Worm (Caenorhabditis elegans) whole organism, L2 larva: Measurements from ENCODE around the gene sma-2.

ENCODE experiments used
- elt-1 ChIP-seq: fragments of 150-350 bp; optimal IDR thresholded peaks from 2 replicates; lab custom pipeline; 2014; ENCODE audit warnings: missing biosample characterization, missing genetic modification characterization
- lin-11 ChIP-seq: fragments of 150-350 bp; sonication (generic microtip); optimal IDR thresholded peaks from 2 replicates; lab custom pipeline; 2014; ENCODE audit warnings: missing biosample characterization, missing genetic modification characterization, inconsistent platforms, mixed read lengths

DNA sequence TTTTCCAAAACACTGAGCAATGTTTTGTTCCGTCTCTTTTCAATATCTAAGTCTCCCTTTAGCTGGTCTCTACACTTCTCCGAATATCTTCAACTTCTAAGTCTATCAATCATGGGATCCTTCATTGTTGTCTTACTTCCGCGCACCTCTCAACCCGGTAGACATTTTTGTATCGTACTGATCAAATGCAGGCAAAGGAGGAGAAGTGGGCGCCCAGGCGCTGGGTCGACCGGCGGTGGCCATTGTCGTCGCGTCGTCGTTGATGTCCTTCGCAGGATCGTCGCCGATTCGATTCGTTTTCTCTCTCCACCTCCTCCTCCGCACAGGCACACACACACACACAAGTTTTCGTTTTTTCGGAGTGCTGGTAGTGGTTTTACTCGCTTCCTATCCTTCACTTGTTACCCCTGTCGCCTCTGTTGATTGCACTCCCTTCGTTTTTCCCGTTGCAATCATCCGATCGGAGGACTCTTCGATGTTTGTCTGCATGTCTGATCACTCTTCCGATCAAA, 51.9 kb downstream of the sma-2 start:
- TF ChIP-seq lin-11 (tag; lab: Kevin White, UChicago) (no peak), elt-1 (tag; lab: Kevin White, UChicago) (no peak)
